Worm (Caenorhabditis elegans) whole organism, L3 larva: ENCODE data around the gene Y116A8C.49.

Source experiments
- R02D3.7 ChIP-seq: fragments of 150-350 bp; optimal IDR thresholded peaks from 2 replicates; lab custom pipeline; 2014; ENCODE audit warnings: missing biosample characterization, missing genetic modification characterization
- ZK546.5 ChIP-seq: sonication (generic microtip); optimal IDR thresholded peaks from 2 replicates; lab custom pipeline; 2017; ENCODE audit warnings: missing biosample characterization, missing genetic modification characterization
- aly-2 ChIP-seq: fragments of 150-350 bp; optimal IDR thresholded peaks from 2 replicates; lab custom pipeline; 2014; ENCODE audit warnings: missing biosample characterization, missing genetic modification characterization
- ama-1 ChIP-seq: fragments of 150-350 bp; optimal IDR thresholded peaks from 2 replicates; lab custom pipeline; 2018
- ceh-28 ChIP-seq: fragments of 150-350 bp; optimal IDR thresholded peaks from 2 replicates; lab custom pipeline; 2014; ENCODE audit warnings: missing biosample characterization, missing genetic modification reagents, missing genetic modification characterization
- ceh-82 ChIP-seq: fragments of 150-350 bp; optimal IDR thresholded peaks from 2 replicates; lab custom pipeline; 2014; ENCODE audit warnings: missing biosample characterization, missing genetic modification characterization
- ceh-9 ChIP-seq: sonication (generic microtip); optimal IDR thresholded peaks from 2 replicates; lab custom pipeline; 2018; ENCODE audit warnings: missing biosample characterization, missing genetic modification characterization
- egl-27 ChIP-seq: sonication (generic microtip); optimal IDR thresholded peaks from 4 replicates; lab custom pipeline; 2017; ENCODE audit warnings: missing biosample characterization, missing genetic modification reagents, missing genetic modification characterization
- elt-1 ChIP-seq: fragments of 150-350 bp; optimal IDR thresholded peaks from 2 replicates; lab custom pipeline; 2014; ENCODE audit warnings: missing biosample characterization, missing genetic modification characterization
- elt-2 ChIP-seq: sonication (generic microtip); optimal IDR thresholded peaks from 2 replicates; lab custom pipeline; 2016; ENCODE audit warnings: missing genetic modification reagents, mild to moderate bottlenecking, missing genetic modification characterization, missing compliant biosample characterization
- elt-3 ChIP-seq, 3 experiments: fragments of 150-350 bp in 1 of 3; sonication (generic microtip) in 2 of 3; optimal IDR thresholded peaks; 2 replicates in 2 of 3; 4 replicates in 1 of 3; lab custom pipeline; 2014 to 2017; ENCODE audit warnings: missing biosample characterization in 3 of 3, missing genetic modification characterization in 3 of 3
- eor-1 ChIP-seq, 2 experiments: fragments of 150-350 bp; optimal IDR thresholded peaks; 2 replicates each; lab custom pipeline; 2014 to 2018; ENCODE audit warnings: missing biosample characterization in 2 of 2, missing genetic modification characterization in 2 of 2
- fkh-10 ChIP-seq: sonication (generic microtip); optimal IDR thresholded peaks from 2 replicates; lab custom pipeline; 2017; ENCODE audit warnings: missing biosample characterization, missing genetic modification reagents, missing genetic modification characterization
- fkh-2 ChIP-seq: fragments of 150-350 bp; optimal IDR thresholded peaks from 2 replicates; lab custom pipeline; 2014; ENCODE audit warnings: missing biosample characterization, missing genetic modification reagents, missing genetic modification characterization
- fos-1 ChIP-seq: fragments of 150-350 bp; optimal IDR thresholded peaks from 2 replicates; lab custom pipeline; 2014; ENCODE audit warnings: missing biosample characterization, missing genetic modification characterization
- lin-15B ChIP-seq: fragments of 150-350 bp; optimal IDR thresholded peaks from 2 replicates; lab custom pipeline; 2014; ENCODE audit warnings: missing biosample characterization, missing genetic modification characterization
- lin-39 ChIP-seq: fragments of 150-350 bp; optimal IDR thresholded peaks from 2 replicates; lab custom pipeline; 2018; ENCODE audit warnings: missing biosample characterization, missing genetic modification reagents, missing genetic modification characterization
- lsy-12 ChIP-seq: sonication (generic microtip); optimal IDR thresholded peaks from 2 replicates; lab custom pipeline; 2016; ENCODE audit warnings: mild to moderate bottlenecking, missing genetic modification characterization, missing compliant biosample characterization
- mdl-1 ChIP-seq: fragments of 150-350 bp; optimal IDR thresholded peaks from 2 replicates; lab custom pipeline; 2014; ENCODE audit warnings: missing biosample characterization, missing genetic modification characterization
- nfya-1 ChIP-seq: sonication (generic microtip); optimal IDR thresholded peaks from 2 replicates; lab custom pipeline; 2017; ENCODE audit warnings: missing genetic modification characterization, mild to moderate bottlenecking, missing compliant biosample characterization, antibody characterized with exemption, moderate library complexity; ENCODE audit not compliant: insufficient read depth
- nhr-12 ChIP-seq: fragments of 150-350 bp; optimal IDR thresholded peaks from 2 replicates; lab custom pipeline; 2014; ENCODE audit warnings: missing biosample characterization, missing genetic modification characterization
- nhr-23 ChIP-seq: fragments of 150-350 bp; optimal IDR thresholded peaks from 2 replicates; lab custom pipeline; 2014; ENCODE audit warnings: missing biosample characterization, missing genetic modification reagents, missing genetic modification characterization
- nhr-25 ChIP-seq: sonication (generic microtip); optimal IDR thresholded peaks from 2 replicates; lab custom pipeline; 2017; ENCODE audit warnings: missing biosample characterization, missing genetic modification characterization
- nhr-28 ChIP-seq: fragments of 150-350 bp; optimal IDR thresholded peaks from 2 replicates; lab custom pipeline; 2014; ENCODE audit warnings: missing biosample characterization, missing genetic modification characterization
- nhr-43 ChIP-seq: sonication (generic microtip); optimal IDR thresholded peaks from 2 replicates; lab custom pipeline; 2016; ENCODE audit warnings: mild to moderate bottlenecking, missing genetic modification characterization, missing compliant biosample characterization; ENCODE audit not compliant: poor library complexity, severe bottlenecking
- nhr-67 ChIP-seq: fragments of 150-350 bp; optimal IDR thresholded peaks from 2 replicates; lab custom pipeline; 2014; ENCODE audit warnings: missing biosample characterization, missing genetic modification characterization
- nhr-77 ChIP-seq: fragments of 150-350 bp; optimal IDR thresholded peaks from 2 replicates; lab custom pipeline; 2014; ENCODE audit warnings: missing biosample characterization, missing genetic modification characterization
- pqm-1 ChIP-seq: fragments of 150-350 bp; optimal IDR thresholded peaks from 2 replicates; lab custom pipeline; 2017; ENCODE audit warnings: missing biosample characterization, missing genetic modification characterization, inconsistent platforms
- sea-2 ChIP-seq: fragments of 150-350 bp; sonication (generic microtip); optimal IDR thresholded peaks from 4 replicates; lab custom pipeline; 2014; ENCODE audit warnings: missing biosample characterization, missing genetic modification reagents, missing genetic modification characterization
- skn-1 ChIP-seq: fragments of 150-350 bp; optimal IDR thresholded peaks from 2 replicates; lab custom pipeline; 2014; ENCODE audit warnings: missing biosample characterization, missing genetic modification characterization
- snpc-4 ChIP-seq: fragments of 150-350 bp; optimal IDR thresholded peaks from 2 replicates; lab custom pipeline; 2014; ENCODE audit warnings: missing biosample characterization, missing genetic modification characterization
- tbx-2 ChIP-seq: sonication (generic microtip); optimal IDR thresholded peaks from 2 replicates; lab custom pipeline; 2016; ENCODE audit warnings: mild to moderate bottlenecking, missing genetic modification characterization, missing compliant biosample characterization
- unc-39 ChIP-seq: sonication (generic microtip); optimal IDR thresholded peaks from 4 replicates; lab custom pipeline; 2017; ENCODE audit warnings: missing biosample characterization, missing genetic modification characterization
- unc-62 ChIP-seq: fragments of 150-350 bp; sonication (generic microtip); optimal IDR thresholded peaks from 4 replicates; lab custom pipeline; 2014; ENCODE audit warnings: missing biosample characterization, missing genetic modification reagents, missing genetic modification characterization
- zag-1 ChIP-seq: fragments of 150-350 bp; optimal IDR thresholded peaks from 2 replicates; lab custom pipeline; 2014; ENCODE audit warnings: missing biosample characterization, missing genetic modification characterization
- ztf-11 ChIP-seq: fragments of 150-350 bp; optimal IDR thresholded peaks from 2 replicates; lab custom pipeline; 2014; ENCODE audit warnings: missing biosample characterization, missing genetic modification characterization
- ztf-4 ChIP-seq: fragments of 150-350 bp; optimal IDR thresholded peaks from 2 replicates; lab custom pipeline; 2014; ENCODE audit warnings: missing biosample characterization, missing genetic modification characterization

Gene Y116A8C.49

ce11 chrIV:16924092-16924491 is 6.9 kb downstream of the Y116A8C.49 start, which contains the start of gene nep-24:
Gene nep-24, plus strand, starts transcription at chrIV:16924392.
- no peak for TF ChIP-seq nhr-77 (tag; lab: Kevin White, UChicago)
- no peak for TF ChIP-seq fkh-2 (tag; lab: Kevin White, UChicago)
- TF ChIP-seq ZK546.5: no peak
- no peak for TF ChIP-seq ztf-11 (tag; lab: Kevin White, UChicago)
- TF ChIP-seq ceh-28 (tag; lab: Kevin White, UChicago): no peak
- no peak for TF ChIP-seq ama-1
- no peak for TF ChIP-seq nfya-1 (tag; lab: Kevin White, UChicago)
- TF ChIP-seq eor-1 (tag; optimal IDR thresholded peaks at IDR 0.05; lab: Kevin White, UChicago): no peak
- no peak for TF ChIP-seq elt-3 (tag; optimal IDR thresholded peaks at IDR 0.05; lab: Kevin White, UChicago)
- no peak for TF ChIP-seq lin-39
- TF ChIP-seq skn-1 (tag; lab: Kevin White, UChicago): no peak
- TF ChIP-seq zag-1 (tag; lab: Kevin White, UChicago): no peak
- TF ChIP-seq elt-2 (tag; lab: Kevin White, UChicago): no peak
- TF ChIP-seq ztf-4 (tag; lab: Kevin White, UChicago): no peak
- TF ChIP-seq fos-1: no peak
- no peak for TF ChIP-seq nhr-43 (tag; lab: Kevin White, UChicago)
- no peak for TF ChIP-seq unc-39 (tag; lab: Kevin White, UChicago)
- TF ChIP-seq egl-27 (tag; lab: Kevin White, UChicago): no peak
- TF ChIP-seq aly-2 (tag; lab: Kevin White, UChicago): no peak
- TF ChIP-seq, all 47 proteins: peak for 0

- TF ChIP-seq pqm-1 (tag; lab: Kevin White, UChicago) (no peak), nhr-12 (tag; lab: Kevin White, UChicago) (no peak), skn-1 (tag; lab: Kevin White, UChicago) (no peak), fkh-2 (tag; lab: Kevin White, UChicago) (no peak), nhr-43 (tag; lab: Kevin White, UChicago) (no peak), fkh-10 (no peak), ztf-11 (tag; lab: Kevin White, UChicago) (no peak), nhr-28 (tag; lab: Kevin White, UChicago) (no peak), nhr-23 (tag; lab: Kevin White, UChicago) (no peak), elt-2 (tag; lab: Kevin White, UChicago) (no peak), egl-27 (tag; lab: Kevin White, UChicago) (no peak), nhr-67 (no peak), R02D3.7 (no peak), elt-1 (tag; lab: Kevin White, UChicago) (no peak), nhr-77 (tag; lab: Kevin White, UChicago) (no peak), sea-2 (GFP tag; lab: Kevin White, UChicago) (no peak), nhr-25 (tag; lab: Kevin White, UChicago) (no peak)
- TF ChIP-seq, all 47 proteins: peak for 0
These were observed 9.0 kb downstream of the Y116A8C.49 start for ce11 chrIV:16921999-16922398.

- TF ChIP-seq ZK546.5: no peak
- no peak for TF ChIP-seq ceh-82 (tag; lab: Kevin White, UChicago)
- TF ChIP-seq unc-62 (GFP tag; lab: Kevin White, UChicago): no peak
- TF ChIP-seq R02D3.7: no peak
- no peak for TF ChIP-seq nhr-67
- TF ChIP-seq lin-15B (tag; lab: Kevin White, UChicago): no peak
- no peak for TF ChIP-seq nfya-1 (tag; lab: Kevin White, UChicago)
- TF ChIP-seq snpc-4 (tag; lab: Kevin White, UChicago): no peak
- no peak for TF ChIP-seq nhr-28 (tag; lab: Kevin White, UChicago)
- TF ChIP-seq ztf-4 (tag; lab: Kevin White, UChicago): no peak
- no peak for TF ChIP-seq pqm-1 (tag; lab: Kevin White, UChicago)
- TF ChIP-seq lsy-12 (tag; lab: Kevin White, UChicago): no peak
- TF ChIP-seq mdl-1: no peak
- no peak for TF ChIP-seq fos-1
- no peak for TF ChIP-seq nhr-77 (tag; lab: Kevin White, UChicago)
- TF ChIP-seq zag-1 (tag; lab: Kevin White, UChicago): no peak
- no peak for TF ChIP-seq ceh-9 (tag; lab: Kevin White, UChicago)
- no peak for TF ChIP-seq tbx-2 (tag; lab: Kevin White, UChicago)
These were observed 10.9 kb downstream of the Y116A8C.49 start, which contains the start of gene nep-23 for ce11 chrIV:16920041-16920440. Gene nep-23, plus strand, starts transcription at chrIV:16920341.
